Fruit fly (Drosophila melanogaster): ENCODE measurements around the gene Tim8.

DNA sequence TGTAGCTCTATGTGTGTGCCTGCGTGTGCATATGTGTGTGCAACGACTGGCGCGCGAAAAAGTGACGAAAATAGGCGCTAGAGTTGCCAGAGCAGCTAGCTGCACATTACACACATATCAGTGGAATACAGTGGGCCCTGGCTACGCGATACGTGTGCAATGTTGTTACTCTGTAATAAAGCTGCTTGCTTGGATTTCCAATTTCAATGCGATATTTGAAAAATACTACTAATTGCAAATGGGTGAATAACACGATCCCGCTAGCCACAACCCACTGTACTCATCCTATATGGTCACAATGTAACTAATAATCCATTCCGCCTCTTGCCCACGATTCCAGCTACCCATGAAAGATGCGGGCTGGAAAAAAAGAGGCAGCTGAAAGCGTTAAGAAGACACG lies 16.9 kb upstream of the Tim8 start:
- TF ChIP-seq br (GFP tag; optimal IDR thresholded peaks at IDR 0.05), result peak; percentile 93
- peak; percentile 92 for TF ChIP-seq fru (GFP tag; optimal IDR thresholded peaks at IDR 0.05)
- TF ChIP-seq psq (GFP tag; optimal IDR thresholded peaks at IDR 0.05), result peak; percentile 81
- TF ChIP-seq Myc (optimal IDR thresholded peaks at IDR 0.05), result no peak
- TF ChIP-seq Dif (GFP tag; optimal IDR thresholded peaks at IDR 0.05; ENCODE audit: partially characterized antibody), result no peak
- no peak for TF ChIP-seq usp (GFP tag; optimal IDR thresholded peaks at IDR 0.05)
- TF ChIP-seq h (GFP tag; optimal IDR thresholded peaks at IDR 0.05), result peak; percentile 95
- peak; percentile 71 for TF ChIP-seq Jra (GFP tag; optimal IDR thresholded peaks at IDR 0.05)
- TF ChIP-seq OdsH (GFP tag; optimal IDR thresholded peaks at IDR 0.05), result peak; percentile 91
- TF ChIP-seq dsf (GFP tag; optimal IDR thresholded peaks at IDR 0.05; ENCODE audit: borderline replicate concordance), result no peak

Measured in whole organism, wandering third instar larva.